Worm (Caenorhabditis elegans) whole organism, L3 larva: ENCODE data around the gene sma-6.

Experiments
- ama-1 ChIP-seq: fragments of 150-350 bp; optimal IDR thresholded peaks from 2 replicates; lab custom pipeline; 2018
- elt-1 ChIP-seq: fragments of 150-350 bp; optimal IDR thresholded peaks from 2 replicates; lab custom pipeline; 2014; ENCODE audit warnings: missing biosample characterization, missing genetic modification characterization
- unc-62 ChIP-seq: fragments of 150-350 bp; sonication (generic microtip); optimal IDR thresholded peaks from 4 replicates; lab custom pipeline; 2014; ENCODE audit warnings: missing biosample characterization, missing genetic modification reagents, missing genetic modification characterization

DNA sequence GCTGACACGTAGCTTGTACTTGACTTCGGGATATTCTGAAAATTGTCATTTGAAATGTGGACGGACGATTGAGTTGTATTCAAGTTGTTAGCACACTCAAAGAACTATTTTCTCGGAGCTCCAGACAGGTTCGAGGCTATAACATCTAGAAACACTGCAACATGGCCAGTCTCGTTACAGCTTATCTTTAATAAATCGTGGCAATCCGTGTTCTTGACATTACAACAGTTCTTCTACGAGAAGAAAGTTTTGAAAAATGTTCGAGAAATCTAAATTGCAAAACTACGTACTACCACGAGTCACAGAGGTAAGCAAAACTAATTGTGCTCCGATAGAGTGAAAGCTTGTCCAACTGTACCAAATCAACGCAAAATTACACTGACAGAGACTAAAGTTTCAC lies 2.2 kb upstream of the sma-6 start:
- no peak for TF ChIP-seq ama-1 (lab: Kevin White, UChicago)
- no peak for TF ChIP-seq elt-1 (tag; lab: Kevin White, UChicago)
- no peak for TF ChIP-seq unc-62 (GFP tag; lab: Kevin White, UChicago)
